Worm (Caenorhabditis elegans) whole organism, L2 larva: ENCODE measurements around the gene C24H10.2.

Experiments
- ama-1 ChIP-seq: fragments of 150-350 bp; optimal IDR thresholded peaks from 2 replicates; lab custom pipeline; 2018; ENCODE audit warnings: inconsistent platforms
- blmp-1 ChIP-seq: sonication (generic microtip); optimal IDR thresholded peaks from 2 replicates; lab custom pipeline; 2017; ENCODE audit warnings: missing genetic modification characterization, mild to moderate bottlenecking, missing compliant biosample characterization, antibody characterized with exemption, moderate library complexity; ENCODE audit not compliant: insufficient read depth
- nhr-25 ChIP-seq: fragments of 150-350 bp; sonication (generic microtip); optimal IDR thresholded peaks from 3 replicates; lab custom pipeline; 2014; ENCODE audit warnings: missing biosample characterization, missing genetic modification characterization
- nhr-77 ChIP-seq: fragments of 150-350 bp; optimal IDR thresholded peaks from 2 replicates; lab custom pipeline; 2014; ENCODE audit warnings: missing biosample characterization, missing genetic modification characterization
- skn-1 ChIP-seq: sonication (generic microtip); optimal IDR thresholded peaks from 2 replicates; lab custom pipeline; 2017; ENCODE audit warnings: missing biosample characterization, missing genetic modification characterization
- ztf-1 ChIP-seq: fragments of 200-800 bp; sonication (Bioruptor generic); conservative IDR thresholded peaks from 2 replicates; pipeline ENCODE4 v1.3.6; 2022; ENCODE audit warnings: missing genetic modification characterization, missing compliant biosample characterization
- ztf-11 ChIP-seq: sonication (generic microtip); optimal IDR thresholded peaks from 2 replicates; lab custom pipeline; 2017; ENCODE audit warnings: missing biosample characterization, missing genetic modification characterization

- no peak for TF ChIP-seq ztf-1 (GFP tag; lab: Robert Waterston, UW)
- TF ChIP-seq nhr-25 (tag; lab: Kevin White, UChicago) = no peak
- no peak for TF ChIP-seq blmp-1 (tag; lab: Kevin White, UChicago)
- no peak for TF ChIP-seq skn-1 (tag; lab: Kevin White, UChicago)
- TF ChIP-seq nhr-77 (tag; lab: Kevin White, UChicago) = no peak
- no peak for TF ChIP-seq ama-1 (lab: Kevin White, UChicago)
- no peak for TF ChIP-seq ztf-11 (tag; lab: Kevin White, UChicago)
Observed at ce11 chrX:5017591-5017990, 46.8 kb upstream of the C24H10.2 start, which contains the start of gene sek-3.
